Worm (Caenorhabditis elegans): ENCODE measurements around the gene arf-1.

ce11 chrIII:5730980-5731636, 16.4 kb downstream of the arf-1 start, which contains the start of the genes B0244.9 and B0244.7:
- TF ChIP-seq him-1 (tag; optimal IDR thresholded peaks at IDR 0.05) (no peak), dao-5 (tag; optimal IDR thresholded peaks at IDR 0.05) (no peak)
